Fruit fly (Drosophila melanogaster) S2 (cell line): Measurements from ENCODE around the gene CG14227.

Experiments used
- CG8478 ChIP-seq: fragments of >200 bp; optimal IDR thresholded peaks from 2 replicates; lab custom pipeline; 2018
- CTCF ChIP-seq, 2 experiments: fragments of >200 bp; optimal IDR thresholded peaks; 2 replicates each; lab custom pipeline; 2018

- TF ChIP-seq CG8478 (lab: Kevin White, UChicago) (no peak), CTCF (optimal IDR thresholded peaks at IDR 0.05; lab: Kevin White, UChicago) (no peak)
These were observed 6.2 kb upstream of the CG14227 start, which contains the start of gene CG14229 for dm6 chrX:19694792-19695558.
